Worm (Caenorhabditis elegans) whole organism, young adult: Measurements from ENCODE around the gene ceh-27.

Experiments
- F10E7.11 ChIP-seq: sonication (generic microtip); optimal IDR thresholded peaks from 2 replicates; lab custom pipeline; 2017; ENCODE audit warnings: mild to moderate bottlenecking, missing genetic modification characterization, moderate library complexity, missing compliant biosample characterization
- F37B4.10 ChIP-seq: fragments of 200-800 bp; sonication (Bioruptor generic); IDR thresholded peaks from 2 replicates; pipeline ENCODE4 v1.3.6; 2022; ENCODE audit warnings: missing genetic modification characterization, missing compliant biosample characterization
- K11D2.4 ChIP-seq: fragments of 200-800 bp; sonication (Bioruptor generic); IDR thresholded peaks from 2 replicates; pipeline ENCODE4 v1.3.6; 2022; ENCODE audit warnings: missing genetic modification reagents, missing genetic modification characterization, missing compliant biosample characterization
- K12H6.12 ChIP-seq: fragments of 200-800 bp; sonication (Bioruptor generic); optimal IDR thresholded peaks from 2 replicates; lab custom pipeline; 2018; ENCODE audit warnings: mild to moderate bottlenecking, missing genetic modification characterization, missing compliant biosample characterization
- akir-1 ChIP-seq: fragments of 200-800 bp; sonication (Bioruptor generic); optimal IDR thresholded peaks from 2 replicates; lab custom pipeline; 2018; ENCODE audit warnings: mild to moderate bottlenecking, missing genetic modification characterization, moderate library complexity, missing compliant biosample characterization
- ceh-100 ChIP-seq: fragments of 200-800 bp; sonication (Bioruptor generic); IDR thresholded peaks from 2 replicates; pipeline ENCODE4 v1.3.6; 2022; ENCODE audit warnings: missing genetic modification reagents, missing genetic modification characterization, missing compliant biosample characterization
- ceh-40 ChIP-seq: fragments of 200-800 bp; sonication (Bioruptor generic); IDR thresholded peaks from 2 replicates; pipeline ENCODE4 v1.3.6; 2022; ENCODE audit warnings: missing genetic modification characterization, missing compliant biosample characterization
- ceh-79 ChIP-seq: sonication (generic microtip); optimal IDR thresholded peaks from 2 replicates; lab custom pipeline; 2017; ENCODE audit warnings: mild to moderate bottlenecking, missing genetic modification characterization, missing compliant biosample characterization
- efl-1 ChIP-seq: fragments of 150-350 bp; optimal IDR thresholded peaks from 2 replicates; lab custom pipeline; 2014; ENCODE audit warnings: missing biosample characterization, missing genetic modification reagents, missing genetic modification characterization
- gei-17 ChIP-seq: fragments of 200-800 bp; sonication (Bioruptor generic); optimal IDR thresholded peaks from 2 replicates; lab custom pipeline; 2018; ENCODE audit warnings: mild to moderate bottlenecking, missing genetic modification characterization, missing compliant biosample characterization
- hmg-20 ChIP-seq: fragments of 200-800 bp; sonication (Bioruptor generic); IDR thresholded peaks from 2 replicates; pipeline ENCODE4 v1.3.6; 2022; ENCODE audit warnings: missing genetic modification reagents, missing genetic modification characterization, missing compliant biosample characterization
- lin-40 ChIP-seq: sonication (generic microtip); optimal IDR thresholded peaks from 2 replicates; lab custom pipeline; 2016; ENCODE audit warnings: missing genetic modification characterization, mild to moderate bottlenecking, missing compliant biosample characterization, missing genotype, missing genetic modification reagents
- madf-10 ChIP-seq: sonication (generic microtip); optimal IDR thresholded peaks from 2 replicates; lab custom pipeline; 2016; ENCODE audit warnings: mild to moderate bottlenecking, missing genetic modification characterization, missing compliant biosample characterization
- mes-4 ChIP-seq: sonication (generic microtip); optimal IDR thresholded peaks from 2 replicates; lab custom pipeline; 2016; ENCODE audit warnings: missing genotype, missing genetic modification characterization, missing compliant biosample characterization
- nhr-80 ChIP-seq: sonication (generic microtip); optimal IDR thresholded peaks from 2 replicates; lab custom pipeline; 2016; ENCODE audit warnings: missing genetic modification characterization, missing compliant biosample characterization
- sdz-38 ChIP-seq: sonication (generic microtip); optimal IDR thresholded peaks from 2 replicates; lab custom pipeline; 2016; ENCODE audit warnings: missing genotype, missing genetic modification characterization, missing compliant biosample characterization
- somi-1 ChIP-seq: fragments of 200-800 bp; sonication (Bioruptor generic); optimal IDR thresholded peaks from 2 replicates; lab custom pipeline; 2018; ENCODE audit warnings: mild to moderate bottlenecking, missing genetic modification characterization, missing compliant biosample characterization
- tbx-9 ChIP-seq: sonication (generic microtip); optimal IDR thresholded peaks from 2 replicates; lab custom pipeline; 2016; ENCODE audit warnings: borderline replicate concordance, missing genetic modification characterization, inconsistent platforms, missing compliant biosample characterization
- unc-62 ChIP-seq: fragments of 150-350 bp; optimal IDR thresholded peaks from 2 replicates; lab custom pipeline; 2014; ENCODE audit warnings: missing biosample characterization, missing genetic modification reagents, missing genetic modification characterization
- ztf-22 ChIP-seq: fragments of 200-800 bp; sonication (Bioruptor generic); optimal IDR thresholded peaks from 2 replicates; lab custom pipeline; 2018; ENCODE audit warnings: mild to moderate bottlenecking, missing genetic modification characterization, moderate library complexity, missing compliant biosample characterization
- ztf-25 ChIP-seq: fragments of 200-800 bp; sonication (Bioruptor generic); IDR thresholded peaks from 2 replicates; pipeline ENCODE4 v1.3.6; 2022; ENCODE audit warnings: missing genetic modification reagents, missing genetic modification characterization, missing compliant biosample characterization
- ztf-26 ChIP-seq: sonication (generic microtip); optimal IDR thresholded peaks from 2 replicates; lab custom pipeline; 2017; ENCODE audit warnings: missing genetic modification characterization, missing compliant biosample characterization
- ztf-3 ChIP-seq: fragments of 200-800 bp; sonication (Bioruptor generic); optimal IDR thresholded peaks from 2 replicates; lab custom pipeline; 2018; ENCODE audit warnings: mild to moderate bottlenecking, missing genetic modification characterization, missing compliant biosample characterization
- ztf-6 ChIP-seq: fragments of 200-800 bp; sonication (Bioruptor generic); IDR thresholded peaks from 2 replicates; pipeline ENCODE4 v1.3.6; 2022; ENCODE audit warnings: missing genetic modification reagents, missing genetic modification characterization, missing compliant biosample characterization

ceh-27 gene

DNA sequence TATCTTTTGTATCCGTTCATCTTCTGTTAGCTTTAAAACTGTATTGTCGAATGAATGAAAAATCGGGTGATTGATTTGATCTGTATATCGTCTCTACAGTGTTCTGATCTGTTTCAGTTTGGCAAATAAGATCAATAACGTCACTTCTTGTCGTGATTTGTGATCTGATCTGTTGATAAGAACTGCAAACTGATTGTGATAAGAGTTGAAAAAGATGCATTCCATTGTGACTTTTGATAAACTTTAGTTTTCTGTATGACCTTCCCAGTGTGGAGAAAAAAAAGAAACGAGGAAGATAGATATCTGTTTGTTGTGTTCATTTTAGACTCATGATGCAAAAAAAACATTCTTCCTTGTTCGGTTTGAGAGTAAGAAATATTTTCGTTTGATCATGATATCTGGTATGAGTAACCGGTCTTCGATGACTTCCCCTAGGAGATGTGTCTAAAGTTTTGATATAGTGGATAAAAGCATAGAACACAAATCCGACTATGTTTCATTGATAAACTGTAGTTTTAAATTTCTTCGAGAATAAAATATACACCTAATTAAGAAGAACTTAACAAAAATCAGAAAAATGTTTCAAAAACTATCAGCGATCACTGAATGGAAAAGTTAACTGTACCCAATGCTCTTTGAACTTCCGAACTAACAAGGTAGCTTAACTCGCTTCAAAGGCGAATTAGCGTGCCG is 50.0 kb downstream of the ceh-27 start:
- no peak for TF ChIP-seq unc-62
- no peak for TF ChIP-seq tbx-9 (tag; lab: Kevin White, UChicago)
- no peak for TF ChIP-seq sdz-38 (tag; lab: Kevin White, UChicago)
- TF ChIP-seq F10E7.11 (tag; lab: Kevin White, UChicago): no peak
- TF ChIP-seq ceh-79: no peak
- no peak for TF ChIP-seq mes-4
- no peak for TF ChIP-seq K11D2.4 (GFP tag; lab: Robert Waterston, UW)
- peak; percentile 40 for TF ChIP-seq lin-40 (tag; lab: Kevin White, UChicago)
- TF ChIP-seq ztf-3 (GFP tag; lab: Kevin White, UChicago): no peak
- TF ChIP-seq K12H6.12 (tag; lab: Kevin White, UChicago): no peak
- TF ChIP-seq efl-1 (GFP tag; lab: Kevin White, UChicago): no peak
- no peak for TF ChIP-seq gei-17 (GFP tag; lab: Kevin White, UChicago)
- TF ChIP-seq ceh-100: no peak
- no peak for TF ChIP-seq madf-10
- peak; percentile 53 for TF ChIP-seq somi-1 (GFP tag; lab: Kevin White, UChicago)
- TF ChIP-seq F37B4.10: no peak
- TF ChIP-seq ztf-26 (tag; lab: Kevin White, UChicago): peak; percentile 41
- TF ChIP-seq ztf-22 (GFP tag; lab: Kevin White, UChicago): no peak
- no peak for TF ChIP-seq ztf-25 (GFP tag; lab: Robert Waterston, UW)
- TF ChIP-seq nhr-80 (tag; lab: Kevin White, UChicago): peak; percentile 38

DNA sequence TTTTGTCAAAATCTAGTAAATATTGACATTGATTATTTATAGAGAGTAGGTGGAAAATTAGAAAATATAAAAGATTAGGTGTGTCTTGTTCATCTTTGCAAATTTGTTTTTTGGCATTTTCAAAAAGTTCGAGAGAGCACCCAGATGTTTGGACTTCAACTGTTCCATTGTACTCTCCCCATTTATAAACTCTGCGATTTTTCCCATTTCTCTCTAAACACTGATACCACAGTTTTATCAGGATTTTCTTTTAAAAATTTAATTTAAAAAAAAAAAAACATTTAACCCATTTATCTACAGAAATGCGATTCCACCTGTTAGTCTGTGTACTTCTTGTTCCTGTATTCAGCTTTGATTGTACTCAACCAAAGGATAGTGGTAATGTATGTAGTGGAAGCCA is 51.9 kb downstream of the ceh-27 start, which contains the start of gene tag-290:
TSS of gene tag-290 (plus strand) at position 301 of the 400 bp plus-strand sequence.
- TF ChIP-seq ceh-40: no peak
- TF ChIP-seq hmg-20: no peak
- TF ChIP-seq ztf-6: no peak
- no peak for TF ChIP-seq lin-40 (tag; lab: Kevin White, UChicago)
- TF ChIP-seq akir-1 (GFP tag; lab: Kevin White, UChicago): no peak
